Fruit fly (Drosophila melanogaster): ENCODE data around the gene Top3alpha.

The Top3alpha gene

dm6 chr2L:19542268-19542773 is 44.4 kb downstream of the Top3alpha start:
- TF ChIP-seq Dif (GFP tag; optimal IDR thresholded peaks at IDR 0.05; ENCODE audit: partially characterized antibody) (peak; percentile 14), brk (GFP tag; optimal IDR thresholded peaks at IDR 0.05) (peak; percentile 61), Hr83 (GFP tag; optimal IDR thresholded peaks at IDR 0.05; ENCODE audit: poor library complexity, severe bottlenecking) (no peak), Sp1 (GFP tag; optimal IDR thresholded peaks at IDR 0.05) (peak; percentile 8), Jra (GFP tag; optimal IDR thresholded peaks at IDR 0.05) (no peak), jim (GFP tag; optimal IDR thresholded peaks at IDR 0.05) (no peak)

DNA sequence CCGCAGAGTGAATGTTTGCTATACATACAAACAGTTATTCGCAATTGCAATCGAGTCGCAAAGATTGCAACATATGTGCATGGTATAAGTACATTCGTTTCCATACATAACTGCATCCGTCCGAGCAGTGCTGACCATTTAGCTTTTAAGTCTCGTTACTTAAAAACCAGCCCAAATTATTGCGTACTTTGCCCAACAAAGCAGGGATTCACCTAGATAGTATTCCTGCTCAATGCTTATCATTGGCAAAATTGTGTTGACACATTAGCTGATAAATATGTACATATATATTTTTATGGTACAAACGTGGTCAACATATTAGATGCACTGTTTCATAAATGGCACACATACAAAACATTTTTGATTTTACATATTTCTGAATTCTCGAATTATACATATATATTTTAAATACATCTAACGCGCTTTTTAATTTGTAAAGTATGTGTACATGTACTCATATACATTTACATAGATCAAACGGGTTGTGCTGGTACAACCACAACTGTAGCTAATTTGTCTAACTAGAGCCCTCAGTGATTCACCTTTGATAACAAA is 45.1 kb downstream of the Top3alpha start:
- no peak for TF ChIP-seq dl (GFP tag; optimal IDR thresholded peaks at IDR 0.05; ENCODE audit: insufficient read depth in 1 of 2, partially characterized antibody in 2 of 2)
- no peak for TF ChIP-seq Hr78 (GFP tag; optimal IDR thresholded peaks at IDR 0.05)
- TF ChIP-seq sage (GFP tag; optimal IDR thresholded peaks at IDR 0.05): no peak
- no peak for TF ChIP-seq usp (GFP tag; optimal IDR thresholded peaks at IDR 0.05)
- TF ChIP-seq br (GFP tag; optimal IDR thresholded peaks at IDR 0.05): no peak
- TF ChIP-seq Hr83 (GFP tag; optimal IDR thresholded peaks at IDR 0.05; ENCODE audit: poor library complexity, severe bottlenecking): no peak
- TF ChIP-seq dsf (GFP tag; optimal IDR thresholded peaks at IDR 0.05; ENCODE audit: borderline replicate concordance): no peak
- TF ChIP-seq CrebA (GFP tag; optimal IDR thresholded peaks at IDR 0.05; ENCODE audit: borderline replicate concordance): no peak
- peak; percentile 14 for TF ChIP-seq Hnf4 (GFP tag; optimal IDR thresholded peaks at IDR 0.05)
- TF ChIP-seq HLH106 (tag; optimal IDR thresholded peaks at IDR 0.05): no peak
- no peak for TF ChIP-seq psq (GFP tag; optimal IDR thresholded peaks at IDR 0.05)
- TF ChIP-seq Myc (optimal IDR thresholded peaks at IDR 0.05): peak; percentile 16
- peak; percentile 19 for TF ChIP-seq h (GFP tag; optimal IDR thresholded peaks at IDR 0.05)
- TF ChIP-seq sv (GFP tag; optimal IDR thresholded peaks at IDR 0.05): no peak
- TF ChIP-seq Mio (GFP tag; optimal IDR thresholded peaks at IDR 0.05): no peak
- no peak for TF ChIP-seq woc (GFP tag; optimal IDR thresholded peaks at IDR 0.05)
- TF ChIP-seq Abd-B (GFP tag; optimal IDR thresholded peaks at IDR 0.05): no peak
- TF ChIP-seq Dif (GFP tag; optimal IDR thresholded peaks at IDR 0.05; ENCODE audit: partially characterized antibody): no peak
- no peak for TF ChIP-seq Rel (GFP tag; optimal IDR thresholded peaks at IDR 0.05)
- peak; percentile 96 for TF ChIP-seq Rel (tag; optimal IDR thresholded peaks at IDR 0.05)
- TF ChIP-seq brk (GFP tag; optimal IDR thresholded peaks at IDR 0.05): peak; percentile 57
- no peak for TF ChIP-seq pan (optimal IDR thresholded peaks at IDR 0.05)
- no peak for TF ChIP-seq dmrt93B (GFP tag; optimal IDR thresholded peaks at IDR 0.05)
- TF ChIP-seq lola (GFP tag; optimal IDR thresholded peaks at IDR 0.05): no peak
- no peak for TF ChIP-seq jim (GFP tag; optimal IDR thresholded peaks at IDR 0.05)
- no peak for TF ChIP-seq Dfd (GFP tag; optimal IDR thresholded peaks at IDR 0.05)

DNA sequence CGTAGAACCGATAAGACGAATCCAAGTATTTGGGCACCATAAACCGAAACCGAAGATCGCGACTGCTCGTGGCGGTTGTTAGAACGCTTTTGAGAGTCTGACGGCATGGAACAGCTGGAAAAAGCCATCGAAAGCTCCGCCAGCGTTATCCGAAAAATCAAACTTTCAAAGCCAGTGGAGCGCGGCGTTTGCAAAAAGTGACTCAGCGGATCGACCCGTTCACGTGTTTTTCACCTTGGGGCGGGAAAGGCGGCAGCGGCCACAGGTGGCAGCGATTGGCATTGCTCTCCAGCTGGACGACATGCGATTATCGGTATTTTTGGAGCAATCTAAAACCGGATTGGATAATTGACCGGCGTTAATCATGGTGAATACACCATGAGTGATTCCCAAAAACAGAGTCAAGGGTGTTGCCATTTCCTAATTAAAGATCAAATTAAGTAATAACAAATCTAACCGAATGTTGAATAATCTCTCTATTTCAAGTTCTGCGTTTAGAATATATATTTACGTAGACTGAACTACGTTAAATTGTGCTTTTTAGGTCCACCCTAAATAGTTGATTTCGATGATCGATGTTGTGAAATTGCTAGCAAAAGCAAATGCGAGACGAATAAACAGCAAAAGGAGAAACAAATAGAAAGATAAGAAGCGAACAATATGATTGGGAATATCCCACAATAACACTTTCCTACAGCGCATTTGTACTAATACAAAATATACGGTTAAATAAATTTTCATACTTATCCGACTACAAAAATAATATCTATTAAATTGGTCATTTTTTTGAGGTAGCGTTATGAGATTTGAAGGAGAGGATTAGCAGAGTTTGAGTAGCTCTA is 49.1 kb downstream of the Top3alpha start, which contains the start of gene CG10337:
Gene CG10337 (minus strand): TSS at position 91 of the 842 bp plus-strand sequence.
- TF ChIP-seq dl (GFP tag; optimal IDR thresholded peaks at IDR 0.05; ENCODE audit: insufficient read depth in 1 of 2, partially characterized antibody in 2 of 2) (peak in 1 of 2 experiments; percentile 7), tai (GFP tag; optimal IDR thresholded peaks at IDR 0.05) (peak; percentile 34), Abd-B (GFP tag; optimal IDR thresholded peaks at IDR 0.05) (no peak), GATAd (GFP tag; optimal IDR thresholded peaks at IDR 0.05) (no peak), Hnf4 (GFP tag; optimal IDR thresholded peaks at IDR 0.05) (no peak), brk (GFP tag; optimal IDR thresholded peaks at IDR 0.05) (no peak), Dfd (GFP tag; optimal IDR thresholded peaks at IDR 0.05) (no peak), N (GFP tag; optimal IDR thresholded peaks at IDR 0.05) (no peak), Hr78 (GFP tag; optimal IDR thresholded peaks at IDR 0.05) (no peak), sv (GFP tag; optimal IDR thresholded peaks at IDR 0.05) (peak; percentile 43), foxo (GFP tag; optimal IDR thresholded peaks at IDR 0.05) (peak in 1 of 2 experiments; percentile 59), Mio (GFP tag; optimal IDR thresholded peaks at IDR 0.05) (no peak), HLH106 (tag; optimal IDR thresholded peaks at IDR 0.05) (peak; percentile 23), Vsx2 (GFP tag; optimal IDR thresholded peaks at IDR 0.05; ENCODE audit: partially characterized antibody) (no peak), CrebA (GFP tag; optimal IDR thresholded peaks at IDR 0.05; ENCODE audit: borderline replicate concordance) (no peak), psq (GFP tag; optimal IDR thresholded peaks at IDR 0.05) (peak; percentile 86), ey (GFP tag; optimal IDR thresholded peaks at IDR 0.05) (peak; percentile 35), h (GFP tag; optimal IDR thresholded peaks at IDR 0.05) (peak; percentile 45), pan (optimal IDR thresholded peaks at IDR 0.05) (no peak), woc (GFP tag; optimal IDR thresholded peaks at IDR 0.05) (peak; percentile 14), jim (GFP tag; optimal IDR thresholded peaks at IDR 0.05) (no peak), usp (GFP tag; optimal IDR thresholded peaks at IDR 0.05) (no peak), Dif (GFP tag; optimal IDR thresholded peaks at IDR 0.05; ENCODE audit: partially characterized antibody) (no peak), sage (GFP tag; optimal IDR thresholded peaks at IDR 0.05) (no peak), lola (GFP tag; optimal IDR thresholded peaks at IDR 0.05) (no peak), dmrt93B (GFP tag; optimal IDR thresholded peaks at IDR 0.05) (no peak), rgr (GFP tag; optimal IDR thresholded peaks at IDR 0.05) (peak; percentile 38), Myc (optimal IDR thresholded peaks at IDR 0.05) (no peak), Sp1 (GFP tag; optimal IDR thresholded peaks at IDR 0.05) (peak; percentile 51), CG32264 (GFP tag; optimal IDR thresholded peaks at IDR 0.05) (peak; percentile 6), dsf (GFP tag; optimal IDR thresholded peaks at IDR 0.05; ENCODE audit: borderline replicate concordance) (no peak), br (GFP tag; optimal IDR thresholded peaks at IDR 0.05) (peak; percentile 47), OdsH (GFP tag; optimal IDR thresholded peaks at IDR 0.05) (peak; percentile 10), CG9705 (GFP tag; optimal IDR thresholded peaks at IDR 0.05) (peak; percentile 4), Hr83 (GFP tag; optimal IDR thresholded peaks at IDR 0.05; ENCODE audit: poor library complexity, severe bottlenecking) (no peak), Jra (GFP tag; optimal IDR thresholded peaks at IDR 0.05) (peak; percentile 60), Rel (GFP tag; optimal IDR thresholded peaks at IDR 0.05) (no peak), Rel (tag; optimal IDR thresholded peaks at IDR 0.05) (peak; percentile 70)
